Worm (Caenorhabditis elegans) whole organism, late embryonic: ENCODE data around the gene Y39H10B.3.
A peak's percentile ranks its signal among the peaks of the same experiment; 100 is the strongest.

Experiments used
- F13H6.1 ChIP-seq: sonication (generic microtip); optimal IDR thresholded peaks from 2 replicates; lab custom pipeline; 2016; ENCODE audit warnings: missing genetic modification characterization, missing compliant biosample characterization
- K02D7.2 ChIP-seq: sonication (generic microtip); optimal IDR thresholded peaks from 2 replicates; lab custom pipeline; 2017; ENCODE audit warnings: mild to moderate bottlenecking, missing genetic modification characterization, missing compliant biosample characterization
- ahr-1 ChIP-seq: sonication (generic microtip); optimal IDR thresholded peaks from 2 replicates; lab custom pipeline; 2016; ENCODE audit warnings: missing genetic modification characterization, missing compliant biosample characterization
- ama-1 ChIP-seq: fragments of 150-350 bp; optimal IDR thresholded peaks from 2 replicates; lab custom pipeline; 2014
- ceh-14 ChIP-seq: sonication (generic microtip); optimal IDR thresholded peaks from 2 replicates; lab custom pipeline; 2016; ENCODE audit warnings: missing genotype, missing genetic modification characterization, missing compliant biosample characterization
- ceh-18 ChIP-seq: sonication (generic microtip); optimal IDR thresholded peaks from 2 replicates; lab custom pipeline; 2016; ENCODE audit warnings: missing genetic modification characterization, missing compliant biosample characterization
- ceh-19 ChIP-seq: fragments of 200-800 bp; sonication (Bioruptor generic); optimal IDR thresholded peaks from 2 replicates; lab custom pipeline; 2018; ENCODE audit warnings: mild to moderate bottlenecking, missing genetic modification characterization, missing compliant biosample characterization
- ceh-2 ChIP-seq: sonication (generic microtip); optimal IDR thresholded peaks from 2 replicates; lab custom pipeline; 2016; ENCODE audit warnings: missing genotype, missing genetic modification characterization, missing compliant biosample characterization
- ceh-22 ChIP-seq: sonication (generic microtip); optimal IDR thresholded peaks from 2 replicates; lab custom pipeline; 2017; ENCODE audit warnings: missing biosample characterization, missing genetic modification characterization
- ceh-30 ChIP-seq: fragments of 150-350 bp; optimal IDR thresholded peaks from 2 replicates; lab custom pipeline; 2014; ENCODE audit warnings: missing biosample characterization, missing genetic modification characterization
- ceh-31 ChIP-seq: sonication (generic microtip); optimal IDR thresholded peaks from 2 replicates; lab custom pipeline; 2016; ENCODE audit warnings: missing genetic modification characterization, missing compliant biosample characterization
- ceh-34 ChIP-seq: sonication (generic microtip); optimal IDR thresholded peaks from 2 replicates; lab custom pipeline; 2016; ENCODE audit warnings: mild to moderate bottlenecking, missing genetic modification characterization, missing compliant biosample characterization
- ceh-45 ChIP-seq: fragments of 200-800 bp; sonication (Bioruptor generic); IDR thresholded peaks from 2 replicates; pipeline ENCODE4 v1.3.6; 2022; ENCODE audit warnings: missing genetic modification reagents, missing genetic modification characterization, missing compliant biosample characterization
- ceh-6 ChIP-seq: fragments of 200-800 bp; sonication (Bioruptor generic); optimal IDR thresholded peaks from 2 replicates; lab custom pipeline; 2018; ENCODE audit warnings: mild to moderate bottlenecking, missing genetic modification characterization, missing compliant biosample characterization
- dmd-4 ChIP-seq: sonication (generic microtip); optimal IDR thresholded peaks from 2 replicates; lab custom pipeline; 2016; ENCODE audit warnings: borderline replicate concordance, missing genetic modification characterization, missing compliant biosample characterization
- elt-4 ChIP-seq: sonication (generic microtip); optimal IDR thresholded peaks from 2 replicates; lab custom pipeline; 2016; ENCODE audit warnings: missing genetic modification characterization, missing compliant biosample characterization
- ets-4 ChIP-seq: sonication (generic microtip); optimal IDR thresholded peaks from 2 replicates; lab custom pipeline; 2016; ENCODE audit warnings: missing genetic modification characterization, missing compliant biosample characterization
- eyg-1 ChIP-seq: sonication (generic microtip); optimal IDR thresholded peaks from 2 replicates; lab custom pipeline; 2016; ENCODE audit warnings: missing genotype, missing genetic modification characterization, missing compliant biosample characterization
- fax-1 ChIP-seq: sonication (generic microtip); optimal IDR thresholded peaks from 2 replicates; lab custom pipeline; 2016; ENCODE audit warnings: missing genotype, missing genetic modification characterization, missing compliant biosample characterization
- fkh-10 ChIP-seq: fragments of 150-350 bp; optimal IDR thresholded peaks from 2 replicates; lab custom pipeline; 2014; ENCODE audit warnings: missing biosample characterization, missing genetic modification reagents, missing genetic modification characterization
- hlh-13 ChIP-seq: fragments of 200-800 bp; sonication (Bioruptor generic); optimal IDR thresholded peaks from 2 replicates; lab custom pipeline; 2018; ENCODE audit warnings: mild to moderate bottlenecking, missing genetic modification characterization, missing compliant biosample characterization
- hlh-15 ChIP-seq: sonication (generic microtip); optimal IDR thresholded peaks from 2 replicates; lab custom pipeline; 2016; ENCODE audit warnings: missing genetic modification characterization, missing compliant biosample characterization
- hlh-30 ChIP-seq: sonication (generic microtip); optimal IDR thresholded peaks from 2 replicates; lab custom pipeline; 2017; ENCODE audit warnings: antibody characterized with exemption, missing genetic modification characterization, missing compliant biosample characterization; ENCODE audit not compliant: insufficient read depth
- hlh-8 ChIP-seq: sonication (generic microtip); optimal IDR thresholded peaks from 2 replicates; lab custom pipeline; 2016; ENCODE audit warnings: missing genotype, missing genetic modification characterization, missing compliant biosample characterization
- lim-6 ChIP-seq: sonication (generic microtip); optimal IDR thresholded peaks from 2 replicates; lab custom pipeline; 2016; ENCODE audit warnings: missing genetic modification characterization, missing compliant biosample characterization
- mec-3 ChIP-seq: sonication (generic microtip); optimal IDR thresholded peaks from 2 replicates; lab custom pipeline; 2016; ENCODE audit warnings: borderline replicate concordance, missing genetic modification characterization, missing compliant biosample characterization
- nfya-1 ChIP-seq: sonication (generic microtip); optimal IDR thresholded peaks from 2 replicates; lab custom pipeline; 2017; ENCODE audit warnings: missing genetic modification characterization, mild to moderate bottlenecking, missing compliant biosample characterization, antibody characterized with exemption, moderate library complexity
- npax-4 ChIP-seq: sonication (generic microtip); optimal IDR thresholded peaks from 2 replicates; lab custom pipeline; 2016; ENCODE audit warnings: missing genetic modification characterization, missing compliant biosample characterization
- odd-2 ChIP-seq: sonication (generic microtip); optimal IDR thresholded peaks from 2 replicates; lab custom pipeline; 2017; ENCODE audit warnings: antibody characterized with exemption, mild to moderate bottlenecking, missing genetic modification characterization, missing compliant biosample characterization
- pag-3 ChIP-seq: sonication (generic microtip); optimal IDR thresholded peaks from 2 replicates; lab custom pipeline; 2016; ENCODE audit warnings: missing compliant biosample characterization, missing genetic modification characterization, borderline replicate concordance
- pax-1 ChIP-seq: fragments of 150-350 bp; optimal IDR thresholded peaks from 2 replicates; lab custom pipeline; 2014; ENCODE audit warnings: missing biosample characterization, missing genetic modification characterization
- pha-2 ChIP-seq: sonication (generic microtip); optimal IDR thresholded peaks from 2 replicates; lab custom pipeline; 2017; ENCODE audit warnings: mild to moderate bottlenecking, missing genetic modification characterization, missing compliant biosample characterization
- pha-4 ChIP-seq: fragments of 150-350 bp; optimal IDR thresholded peaks from 2 replicates; lab custom pipeline; 2018; ENCODE audit warnings: missing biosample characterization, missing genetic modification reagents, missing genetic modification characterization
- ref-2 ChIP-seq: sonication (generic microtip); optimal IDR thresholded peaks from 2 replicates; lab custom pipeline; 2016; ENCODE audit warnings: missing genetic modification characterization, missing compliant biosample characterization
- rnt-1 ChIP-seq: sonication (generic microtip); optimal IDR thresholded peaks from 2 replicates; lab custom pipeline; 2016; ENCODE audit warnings: missing genetic modification characterization, missing compliant biosample characterization
- sdc-2 ChIP-seq: sonication (generic microtip); optimal IDR thresholded peaks from 2 replicates; lab custom pipeline; 2016; ENCODE audit warnings: missing genotype, missing genetic modification characterization, missing compliant biosample characterization
- sox-2 ChIP-seq: fragments of 200-800 bp; sonication (Bioruptor generic); IDR thresholded peaks from 2 replicates; pipeline ENCODE4 v1.3.6; 2022; ENCODE audit warnings: missing genetic modification reagents, missing genetic modification characterization, missing compliant biosample characterization
- sox-4 ChIP-seq: sonication (generic microtip); optimal IDR thresholded peaks from 2 replicates; lab custom pipeline; 2017; ENCODE audit warnings: mild to moderate bottlenecking, missing genetic modification characterization, inconsistent platforms, missing compliant biosample characterization
- ttx-3 ChIP-seq: sonication (generic microtip); optimal IDR thresholded peaks from 2 replicates; lab custom pipeline; 2016; ENCODE audit warnings: missing genetic modification reagents, missing genetic modification characterization, missing compliant biosample characterization
- unc-3 ChIP-seq, 2 experiments: fragments of 200-800 bp in 1 of 2; sonication (Bioruptor generic) in 1 of 2; sonication (generic microtip) in 1 of 2; conservative IDR thresholded peaks in 1 of 2; optimal IDR thresholded peaks in 1 of 2; 2 replicates each; pipeline versions ENCODE4 v1.3.6 to Lab custom; 2016 to 2022; ENCODE audit warnings: missing compliant biosample characterization in 2 of 2, missing genetic modification characterization in 2 of 2, missing genetic modification reagents in 1 of 2
- unc-42 ChIP-seq: sonication (generic microtip); optimal IDR thresholded peaks from 2 replicates; lab custom pipeline; 2016; ENCODE audit warnings: missing genotype, missing genetic modification characterization, missing compliant biosample characterization
- unc-55 ChIP-seq: sonication (generic microtip); optimal IDR thresholded peaks from 2 replicates; lab custom pipeline; 2017; ENCODE audit warnings: missing biosample characterization, missing genetic modification reagents, missing genetic modification characterization
- unc-86 ChIP-seq: sonication (generic microtip); optimal IDR thresholded peaks from 2 replicates; lab custom pipeline; 2016; ENCODE audit warnings: missing genetic modification characterization, missing compliant biosample characterization
- ztf-16 ChIP-seq: sonication (generic microtip); optimal IDR thresholded peaks from 2 replicates; lab custom pipeline; 2017; ENCODE audit warnings: missing genetic modification characterization, missing compliant biosample characterization

The Y39H10B.3 gene

DNA sequence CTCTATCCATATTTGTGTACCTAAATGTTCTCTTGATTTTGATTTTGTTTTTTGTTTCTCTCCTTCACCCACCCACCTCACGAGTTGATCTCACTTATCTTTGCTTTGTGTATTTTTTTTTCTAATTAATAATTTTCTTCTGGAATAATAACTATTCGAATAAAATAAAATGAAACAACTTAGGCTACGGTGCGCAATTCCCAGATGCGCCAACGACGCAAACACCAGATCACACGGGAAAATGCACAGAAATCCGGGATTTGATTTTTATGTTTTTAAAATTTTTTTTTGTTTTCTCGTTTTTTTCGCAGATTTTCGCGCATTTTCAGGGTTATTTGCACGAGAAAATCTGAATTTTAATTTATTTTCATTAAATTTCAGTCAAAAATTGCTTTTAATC is 15.7 kb downstream of the Y39H10B.3 start:
- TF ChIP-seq fax-1 (no peak), ceh-19 (GFP tag; lab: Kevin White, UChicago) (no peak), unc-86 (no peak), ceh-45 (GFP tag; lab: Robert Waterston, UW) (no peak), sox-4 (no peak), ttx-3 (tag; lab: Kevin White, UChicago) (no peak), hlh-8 (no peak), ref-2 (tag; lab: Kevin White, UChicago) (no peak), ztf-16 (tag; lab: Kevin White, UChicago) (no peak), K02D7.2 (tag; lab: Kevin White, UChicago) (no peak), elt-4 (tag; lab: Kevin White, UChicago) (no peak), ets-4 (no peak), rnt-1 (tag; lab: Kevin White, UChicago) (no peak), ceh-34 (tag; lab: Kevin White, UChicago) (no peak), ceh-6 (GFP tag; lab: Kevin White, UChicago) (no peak), ceh-18 (tag; lab: Kevin White, UChicago) (no peak), npax-4 (tag; lab: Kevin White, UChicago) (no peak), ceh-31 (tag; lab: Kevin White, UChicago) (no peak), ceh-2 (tag; lab: Kevin White, UChicago) (no peak), dmd-4 (no peak)

DNA sequence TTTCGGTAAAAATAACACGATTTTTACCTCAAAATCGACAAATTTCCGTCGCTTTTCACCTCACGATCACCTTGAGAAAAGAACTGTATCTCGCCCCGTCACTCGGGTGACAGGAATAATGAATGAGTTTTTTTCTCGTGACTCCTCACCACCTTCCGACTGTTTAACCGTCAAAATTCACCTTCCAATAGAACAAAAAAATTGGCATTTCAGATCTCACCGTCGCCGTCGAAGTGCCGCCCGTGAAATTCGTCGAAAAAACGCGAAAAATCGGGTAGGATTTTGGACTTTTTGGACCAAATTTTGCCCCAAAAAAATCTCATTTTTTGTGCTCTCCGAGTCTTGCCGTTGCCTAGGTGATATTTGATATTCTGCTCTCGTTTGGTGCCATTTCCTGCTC is 16.3 kb downstream of the Y39H10B.3 start, which contains the start of gene unc-132:
TSS of gene unc-132 (plus strand) at position 208 of the 400 bp plus-strand sequence.
- TF ChIP-seq dmd-4 (no peak), sdc-2 (tag; lab: Kevin White, UChicago) (no peak), hlh-15 (tag; lab: Kevin White, UChicago) (no peak), pha-2 (tag; lab: Kevin White, UChicago) (no peak), ceh-22 (tag; lab: Kevin White, UChicago) (no peak), fkh-10 (GFP tag; lab: Kevin White, UChicago) (no peak), elt-4 (tag; lab: Kevin White, UChicago) (no peak), lim-6 (no peak), pag-3 (no peak), ama-1 (lab: Kevin White, UChicago) (no peak), hlh-13 (no peak), odd-2 (tag; lab: Kevin White, UChicago) (no peak), eyg-1 (tag; lab: Kevin White, UChicago) (no peak), ttx-3 (tag; lab: Kevin White, UChicago) (no peak), sox-2 (GFP tag; lab: Robert Waterston, UW) (no peak), pax-1 (no peak), K02D7.2 (tag; lab: Kevin White, UChicago) (no peak), unc-3 (GFP tag; conservative IDR thresholded peaks at IDR 0.05; lab: Robert Waterston, UW) (no peak), unc-3 (tag; optimal IDR thresholded peaks at IDR 0.05; lab: Kevin White, UChicago) (no peak), unc-42 (tag; lab: Kevin White, UChicago) (no peak)
- TF ChIP-seq, all 69 proteins: peak for 0

- TF ChIP-seq hlh-13: no peak
- peak; percentile 54 for TF ChIP-seq sox-2 (GFP tag; lab: Robert Waterston, UW)
- TF ChIP-seq hlh-8: peak; percentile 42
- no peak for TF ChIP-seq ama-1 (lab: Kevin White, UChicago)
- TF ChIP-seq ceh-30: no peak
- no peak for TF ChIP-seq ets-4
- TF ChIP-seq ahr-1 (tag; lab: Kevin White, UChicago): no peak
- TF ChIP-seq elt-4 (tag; lab: Kevin White, UChicago): no peak
- peak; percentile 32 for TF ChIP-seq ceh-34 (tag; lab: Kevin White, UChicago)
- TF ChIP-seq mec-3: no peak
- TF ChIP-seq ttx-3 (tag; lab: Kevin White, UChicago): no peak
- TF ChIP-seq ceh-31 (tag; lab: Kevin White, UChicago): peak; percentile 25
- no peak for TF ChIP-seq pha-2 (tag; lab: Kevin White, UChicago)
- TF ChIP-seq F13H6.1 (tag; lab: Kevin White, UChicago): no peak
- TF ChIP-seq ref-2 (tag; lab: Kevin White, UChicago): no peak
- TF ChIP-seq hlh-30 (tag; lab: Kevin White, UChicago): peak; percentile 23
- TF ChIP-seq fax-1: no peak
- TF ChIP-seq ceh-14 (tag; lab: Kevin White, UChicago): no peak
- TF ChIP-seq pha-4 (tag; lab: Kevin White, UChicago): no peak
- TF ChIP-seq unc-55 (GFP tag; lab: Kevin White, UChicago): peak; percentile 5
- TF ChIP-seq nfya-1 (tag; lab: Kevin White, UChicago): peak; percentile 45
- TF ChIP-seq unc-3 (GFP tag; conservative IDR thresholded peaks at IDR 0.05; lab: Robert Waterston, UW): no peak
- no peak for TF ChIP-seq unc-3 (tag; optimal IDR thresholded peaks at IDR 0.05; lab: Kevin White, UChicago)
These were observed 18.1 kb downstream of the Y39H10B.3 start for ce11 chrV:3688733-3689132.
